Worm (Caenorhabditis elegans): Measurements from ENCODE around the gene T04C12.33.

Gene T04C12.33

DNA sequence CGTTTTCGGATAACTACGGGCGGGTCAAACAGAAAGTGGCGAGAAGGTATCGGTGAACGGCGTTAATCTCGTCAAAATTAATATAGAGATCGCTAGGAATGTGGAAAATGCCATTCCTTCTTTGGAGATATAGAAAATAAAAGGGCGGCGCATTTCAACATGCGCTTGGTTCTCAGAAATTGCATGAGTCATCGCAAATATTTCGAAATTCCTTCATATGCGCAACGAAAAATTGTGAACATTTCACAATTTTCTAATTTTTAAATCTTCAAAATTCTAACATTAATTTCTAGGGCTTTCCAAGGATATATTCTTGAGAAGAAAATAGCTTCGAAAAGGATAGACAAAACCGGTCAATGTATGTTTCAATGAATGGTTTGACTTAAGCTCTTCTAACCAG lies 26.9 kb downstream of the T04C12.33 start:
- TF ChIP-seq W03F9.2 (tag; optimal IDR thresholded peaks at IDR 0.05) (no peak), him-1 (tag; optimal IDR thresholded peaks at IDR 0.05) (no peak), dao-5 (tag; optimal IDR thresholded peaks at IDR 0.05) (no peak)

DNA sequence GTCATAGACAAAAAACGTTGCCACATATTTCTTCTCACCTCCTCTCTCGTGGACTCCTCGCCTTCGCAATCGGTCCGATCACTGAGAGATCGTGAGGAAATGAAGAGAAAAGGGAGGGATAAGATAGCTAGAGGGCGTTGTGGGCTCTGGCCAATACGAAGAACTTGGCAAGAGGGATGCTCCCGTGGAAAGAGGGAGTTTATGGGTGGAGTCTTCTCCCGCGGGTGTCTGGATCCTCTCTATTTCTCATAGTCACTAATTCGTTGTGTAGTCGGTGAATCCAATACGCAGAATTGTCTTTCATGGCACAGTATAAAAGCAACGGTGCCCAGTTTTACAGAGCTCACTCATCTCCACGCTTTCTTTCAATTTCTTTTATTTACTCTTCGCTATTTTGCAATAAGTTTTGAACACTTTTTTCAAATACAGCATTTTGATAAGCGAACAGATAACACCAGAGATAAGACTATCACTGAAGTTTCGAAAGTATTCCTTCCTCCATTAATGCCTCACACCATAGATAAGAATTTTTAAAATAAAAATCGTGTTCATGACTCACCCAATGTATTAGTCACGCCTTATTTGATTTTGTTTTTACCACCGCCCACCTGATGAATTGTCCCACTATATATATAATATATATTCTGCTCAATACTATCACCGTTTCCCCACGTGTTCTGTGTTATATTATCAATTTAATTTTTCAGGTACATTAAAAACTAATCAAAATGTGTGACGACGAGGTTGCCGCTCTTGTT lies 28.5 kb downstream of the T04C12.33 start, which contains the start of gene act-1:
TSS of gene act-1 (plus strand) at position 708 of the 758 bp plus-strand sequence.
- TF ChIP-seq W03F9.2 (tag; optimal IDR thresholded peaks at IDR 0.05) (no peak), dao-5 (tag; optimal IDR thresholded peaks at IDR 0.05) (no peak), him-1 (tag; optimal IDR thresholded peaks at IDR 0.05) (no peak)

DNA sequence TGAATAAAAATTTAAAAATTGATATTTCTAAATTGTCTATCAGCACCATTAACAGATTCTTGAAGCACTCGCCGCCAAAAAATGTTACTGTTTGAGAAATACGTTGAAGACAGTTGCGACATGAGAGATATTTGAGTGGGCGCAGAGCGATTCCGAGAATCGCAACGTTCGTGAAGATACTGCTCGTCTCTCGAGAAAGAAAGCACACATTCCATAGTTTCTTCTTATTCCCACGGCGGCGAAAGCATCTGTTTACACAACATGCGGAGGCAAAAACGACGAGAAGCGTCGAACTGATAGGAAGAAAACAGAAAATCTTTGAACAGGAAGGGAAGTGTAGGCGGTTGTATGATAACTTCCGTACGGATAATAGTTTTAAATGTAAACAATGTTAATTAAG lies 30.5 kb downstream of the T04C12.33 start:
- TF ChIP-seq dao-5 (tag; optimal IDR thresholded peaks at IDR 0.05) (no peak), him-1 (tag; optimal IDR thresholded peaks at IDR 0.05) (no peak), W03F9.2 (tag; optimal IDR thresholded peaks at IDR 0.05) (no peak)

DNA sequence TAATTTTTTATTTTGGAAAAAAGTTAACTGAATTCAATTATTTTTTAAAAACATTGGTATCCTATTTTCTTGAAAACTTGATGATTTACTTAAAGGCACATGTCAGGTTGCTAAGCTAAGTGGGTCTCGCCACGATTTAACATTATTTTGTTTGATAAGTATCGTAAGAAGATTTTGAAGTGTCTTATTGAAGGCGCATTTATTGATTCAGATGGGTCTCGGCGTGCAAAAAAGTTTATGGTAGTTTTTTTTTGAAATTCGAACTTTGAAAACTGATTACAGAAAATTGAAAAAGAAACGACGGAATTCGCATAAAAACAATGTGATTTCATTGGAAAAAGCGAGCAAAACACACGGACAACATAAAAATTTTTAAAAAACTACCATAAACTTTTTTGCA lies 30.9 kb downstream of the T04C12.33 start:
- no peak for TF ChIP-seq dao-5 (tag; optimal IDR thresholded peaks at IDR 0.05)
- TF ChIP-seq him-1 (tag; optimal IDR thresholded peaks at IDR 0.05) = no peak
- TF ChIP-seq W03F9.2 (tag; optimal IDR thresholded peaks at IDR 0.05) = no peak

DNA sequence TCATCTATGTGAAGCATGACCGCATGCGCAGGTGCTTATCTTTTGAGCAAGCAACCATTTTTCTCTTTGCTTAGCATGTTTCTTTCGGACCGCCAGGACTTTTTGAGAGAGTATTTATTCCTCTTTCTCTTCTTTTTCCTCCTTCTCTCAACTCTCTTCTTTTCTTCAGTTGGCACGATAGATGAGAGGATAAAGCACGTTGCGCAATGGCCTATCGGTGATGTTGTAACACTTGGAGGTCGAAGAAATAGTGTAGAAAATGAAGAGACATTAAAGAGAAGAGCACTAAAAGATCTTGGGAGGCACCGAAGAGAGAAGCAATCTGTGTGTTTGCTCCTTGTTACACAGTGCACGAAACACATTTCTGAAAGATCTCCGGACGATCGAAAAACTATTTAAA lies 31.7 kb downstream of the T04C12.33 start:
- TF ChIP-seq dao-5 (tag; optimal IDR thresholded peaks at IDR 0.05) (no peak), him-1 (tag; optimal IDR thresholded peaks at IDR 0.05) (no peak), W03F9.2 (tag; optimal IDR thresholded peaks at IDR 0.05) (no peak)

DNA sequence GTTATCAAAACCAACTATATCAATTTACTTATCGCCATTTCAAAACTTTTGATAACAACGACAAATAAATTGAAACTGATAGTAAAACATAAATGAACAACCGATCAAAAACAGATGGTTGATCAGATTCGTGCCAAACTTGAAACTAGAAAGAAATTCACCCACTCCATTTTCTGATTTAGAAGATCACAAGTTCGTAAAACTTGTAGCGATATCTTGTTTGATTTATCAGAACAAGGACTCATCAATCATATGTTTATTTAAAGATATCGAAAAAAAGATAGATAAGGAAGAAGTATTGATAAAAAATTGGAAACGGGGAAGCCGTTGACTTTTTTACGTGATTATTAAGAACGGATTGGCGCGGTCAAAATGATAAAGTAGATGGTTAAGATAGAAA lies 35.1 kb downstream of the T04C12.33 start:
- TF ChIP-seq him-1 (tag; optimal IDR thresholded peaks at IDR 0.05) (no peak), W03F9.2 (tag; optimal IDR thresholded peaks at IDR 0.05) (no peak), dao-5 (tag; optimal IDR thresholded peaks at IDR 0.05) (no peak)

DNA sequence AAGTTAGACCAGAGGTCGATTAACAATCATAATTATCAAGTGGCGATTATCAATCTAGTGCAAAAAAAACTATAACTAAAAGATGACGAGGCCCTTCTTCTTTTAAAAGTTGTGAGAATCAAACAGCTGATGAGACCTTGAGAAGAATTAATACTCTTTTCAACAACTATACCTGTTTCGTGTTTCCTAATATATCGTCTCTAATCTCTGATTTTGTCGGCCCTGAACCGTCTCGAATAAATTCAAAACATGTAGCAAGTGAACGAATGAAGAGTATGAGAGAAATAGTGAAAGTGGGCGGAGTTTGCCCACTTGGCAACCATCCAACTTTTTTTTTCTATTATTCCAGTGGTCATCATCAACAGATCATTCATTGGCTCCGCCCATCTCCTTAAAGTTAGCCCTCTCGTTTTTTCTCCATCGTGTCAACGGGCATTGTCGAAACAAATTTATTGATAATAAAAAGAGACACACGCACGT lies 35.5 kb downstream of the T04C12.33 start, which contains the start of gene Y42A5A.1:
TSS of gene Y42A5A.1 (plus strand) at position 430 of the 480 bp plus-strand sequence.
- no peak for TF ChIP-seq W03F9.2 (tag; optimal IDR thresholded peaks at IDR 0.05)
- no peak for TF ChIP-seq him-1 (tag; optimal IDR thresholded peaks at IDR 0.05)
- TF ChIP-seq dao-5 (tag; optimal IDR thresholded peaks at IDR 0.05) = no peak

DNA sequence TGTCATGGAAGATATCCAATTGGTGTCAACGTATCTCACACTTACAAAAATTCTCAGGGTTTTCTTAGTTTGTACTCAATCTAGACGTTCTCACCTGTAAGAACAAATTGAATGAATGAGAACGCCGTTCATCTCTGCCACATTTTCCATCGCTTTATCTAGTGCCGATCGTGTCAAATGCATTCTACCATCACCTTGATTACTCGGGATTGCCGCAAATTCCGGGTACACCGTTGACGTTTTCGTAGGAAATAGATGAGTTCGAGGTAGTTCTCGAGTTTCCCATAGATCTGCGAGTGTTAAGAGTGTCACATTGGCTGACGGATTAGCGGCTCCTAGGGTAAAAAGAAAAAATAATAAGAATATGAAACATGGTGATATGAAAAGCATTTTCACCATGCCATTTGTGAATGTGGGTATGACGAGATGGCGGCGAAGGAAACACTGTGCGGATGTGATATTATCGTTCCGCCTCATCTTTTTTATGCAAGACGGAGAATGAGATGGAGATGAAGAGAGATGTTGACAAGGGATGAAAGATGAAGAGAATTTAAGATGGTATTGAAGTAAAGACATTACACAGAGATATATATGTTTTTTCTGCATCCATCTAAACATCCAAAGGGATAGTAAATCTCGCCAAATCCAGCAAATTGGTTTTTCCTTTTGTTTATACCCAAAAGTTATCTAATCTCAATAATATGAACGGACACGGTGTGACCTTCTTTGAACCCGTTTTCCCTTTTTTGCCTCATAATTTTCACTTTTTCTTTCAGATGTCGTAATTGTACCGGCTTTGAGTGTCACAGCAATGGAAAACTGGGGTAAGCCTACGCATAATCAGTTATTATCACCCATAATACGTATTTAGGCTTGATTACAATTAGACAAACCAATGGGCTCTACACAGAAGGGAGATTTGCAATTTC lies 41.4 kb downstream of the T04C12.33 start, which contains the start of gene lact-8:
TSS of gene lact-8 (minus strand) at position 445 of the 929 bp plus-strand sequence.
- TF ChIP-seq W03F9.2 (tag; optimal IDR thresholded peaks at IDR 0.05) (no peak), him-1 (tag; optimal IDR thresholded peaks at IDR 0.05) (no peak), dao-5 (tag; optimal IDR thresholded peaks at IDR 0.05) (no peak)

DNA sequence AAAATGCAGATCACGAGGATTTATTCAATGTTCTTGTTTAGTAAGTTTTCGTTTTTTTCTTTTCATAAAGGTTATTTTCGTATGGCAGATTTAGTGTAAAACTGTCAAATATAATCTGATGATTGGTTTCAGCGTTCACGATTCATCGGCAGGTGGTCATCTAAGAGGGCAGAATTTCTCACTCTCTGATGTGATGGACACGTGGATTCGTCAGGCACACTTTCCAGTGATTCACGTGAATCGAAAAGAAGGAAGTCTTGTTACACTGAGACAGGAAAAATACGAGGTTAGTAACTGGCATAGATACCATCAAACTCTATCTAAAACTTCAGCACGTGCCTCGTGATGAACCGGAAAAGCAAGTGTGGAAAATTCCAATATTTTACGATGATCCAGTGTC lies 42.7 kb downstream of the T04C12.33 start:
- no peak for TF ChIP-seq him-1 (tag; optimal IDR thresholded peaks at IDR 0.05)

DNA sequence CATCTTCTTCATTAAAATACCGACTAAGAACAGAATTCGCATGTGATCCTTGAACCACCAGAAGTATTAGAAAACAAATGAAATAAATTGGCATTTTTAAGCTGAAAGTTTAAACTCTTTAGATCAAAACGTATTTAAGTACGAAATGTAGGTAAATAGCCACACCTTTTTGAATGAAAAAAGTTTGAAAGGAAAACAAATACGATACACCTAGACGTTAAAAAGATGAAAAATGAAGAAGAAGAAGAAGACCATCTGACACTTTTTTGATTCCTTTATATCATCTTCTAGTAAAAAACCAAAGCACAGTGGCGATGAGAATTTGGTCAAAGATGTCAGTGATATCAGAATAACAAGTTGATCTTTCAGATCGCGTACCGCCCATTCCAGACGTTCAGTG lies 43.9 kb downstream of the T04C12.33 start, which contains the start of gene Y42A5A.3:
TSS of gene Y42A5A.3 (minus strand) at position 101 of the 400 bp plus-strand sequence.
- TF ChIP-seq W03F9.2 (tag; optimal IDR thresholded peaks at IDR 0.05) (no peak), dao-5 (tag; optimal IDR thresholded peaks at IDR 0.05) (no peak), him-1 (tag; optimal IDR thresholded peaks at IDR 0.05) (no peak)

DNA sequence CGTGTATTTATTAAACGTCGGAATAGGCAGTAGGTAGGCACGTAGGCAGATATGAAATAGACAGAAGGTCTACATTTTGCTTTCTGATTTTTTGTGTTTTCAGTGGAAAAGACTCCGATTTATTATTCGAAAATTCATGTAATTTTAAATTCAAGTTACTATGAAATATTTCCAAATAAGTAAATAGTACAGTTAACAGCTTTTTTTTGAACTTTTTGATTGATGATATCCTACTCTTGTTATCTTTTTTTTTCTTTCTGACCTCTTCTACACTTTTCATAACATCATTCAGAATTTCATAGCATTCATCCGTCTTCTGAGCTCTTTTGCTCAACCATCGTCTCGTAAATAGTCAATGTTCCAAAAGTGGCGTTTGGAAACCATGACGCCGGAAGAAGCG lies 46.6 kb downstream of the T04C12.33 start, which contains the start of gene cdkl-1:
TSS of gene cdkl-1 (plus strand) at position 301 of the 400 bp plus-strand sequence.
- TF ChIP-seq him-1 (tag; optimal IDR thresholded peaks at IDR 0.05) (no peak), dao-5 (tag; optimal IDR thresholded peaks at IDR 0.05) (no peak), W03F9.2 (tag; optimal IDR thresholded peaks at IDR 0.05) (no peak)

Measured in whole organism, L4/young adult.